Worm (Caenorhabditis elegans) whole organism, early embryonic: ENCODE results near the gene C25H3.10.

ENCODE experiments used
- B0310.2 ChIP-seq: sonication (generic microtip); optimal IDR thresholded peaks from 2 replicates; lab custom pipeline; 2016; ENCODE audit warnings: mild to moderate bottlenecking, missing genetic modification characterization, missing compliant biosample characterization
- F13C5.2 ChIP-seq: sonication (generic microtip); optimal IDR thresholded peaks from 2 replicates; lab custom pipeline; 2017; ENCODE audit warnings: mild to moderate bottlenecking, missing genetic modification characterization, inconsistent platforms, missing compliant biosample characterization
- aly-1 ChIP-seq: sonication (generic microtip); optimal IDR thresholded peaks from 2 replicates; lab custom pipeline; 2016; ENCODE audit warnings: missing genetic modification characterization, missing compliant biosample characterization
- ama-1 ChIP-seq: fragments of 150-350 bp; optimal IDR thresholded peaks from 2 replicates; lab custom pipeline; 2014
- ceh-13 ChIP-seq: fragments of 200-800 bp; sonication (Bioruptor generic); optimal IDR thresholded peaks from 2 replicates; lab custom pipeline; 2018; ENCODE audit warnings: mild to moderate bottlenecking, missing genetic modification characterization, missing compliant biosample characterization
- ceh-36 ChIP-seq: sonication (generic microtip); optimal IDR thresholded peaks from 2 replicates; lab custom pipeline; 2016; ENCODE audit warnings: missing genetic modification characterization, inconsistent platforms, missing compliant biosample characterization
- ets-7 ChIP-seq: sonication (generic microtip); optimal IDR thresholded peaks from 2 replicates; lab custom pipeline; 2016; ENCODE audit warnings: missing genotype, missing genetic modification characterization, missing compliant biosample characterization
- flt-1 ChIP-seq: fragments of 200-800 bp; sonication (Bioruptor generic); IDR thresholded peaks from 2 replicates; pipeline ENCODE4 v1.3.6; 2022; ENCODE audit warnings: missing genetic modification characterization, missing compliant biosample characterization
- hmbx-1 ChIP-seq: sonication (generic microtip); optimal IDR thresholded peaks from 2 replicates; lab custom pipeline; 2016; ENCODE audit warnings: mild to moderate bottlenecking, missing genetic modification characterization, missing compliant biosample characterization
- hmg-4 ChIP-seq: fragments of 200-800 bp; sonication (Bioruptor generic); optimal IDR thresholded peaks from 2 replicates; lab custom pipeline; 2018; ENCODE audit warnings: mild to moderate bottlenecking, missing genetic modification characterization, missing compliant biosample characterization
- hnd-1 ChIP-seq: sonication (generic microtip); optimal IDR thresholded peaks from 2 replicates; lab custom pipeline; 2016; ENCODE audit warnings: missing genetic modification characterization, missing compliant biosample characterization
- pes-1 ChIP-seq: fragments of 200-800 bp; sonication (Bioruptor generic); IDR thresholded peaks from 2 replicates; pipeline ENCODE4 v1.3.6; 2022; ENCODE audit warnings: missing genetic modification reagents, missing genetic modification characterization, missing compliant biosample characterization
- scrt-1 ChIP-seq: fragments of 200-800 bp; sonication (Bioruptor generic); IDR thresholded peaks from 2 replicates; pipeline ENCODE4 v1.3.6; 2022; ENCODE audit warnings: missing genetic modification characterization, missing compliant biosample characterization
- sea-1 ChIP-seq: fragments of 200-800 bp; sonication (Bioruptor generic); conservative IDR thresholded peaks from 2 replicates; pipeline ENCODE4 v1.3.6; 2022; ENCODE audit warnings: missing genetic modification characterization, missing compliant biosample characterization
- tbx-11 ChIP-seq: fragments of 200-800 bp; sonication (Bioruptor generic); IDR thresholded peaks from 2 replicates; pipeline ENCODE4 v1.3.6; 2022; ENCODE audit warnings: missing genetic modification characterization, missing compliant biosample characterization
- tbx-37 ChIP-seq: fragments of 200-800 bp; sonication (Bioruptor generic); conservative IDR thresholded peaks from 2 replicates; pipeline ENCODE4 v1.3.6; 2022; ENCODE audit warnings: missing genetic modification reagents, missing genetic modification characterization, missing compliant biosample characterization
- tra-4 ChIP-seq: sonication (generic microtip); optimal IDR thresholded peaks from 2 replicates; lab custom pipeline; 2017; ENCODE audit warnings: missing genetic modification characterization, missing compliant biosample characterization

C25H3.10 gene

DNA sequence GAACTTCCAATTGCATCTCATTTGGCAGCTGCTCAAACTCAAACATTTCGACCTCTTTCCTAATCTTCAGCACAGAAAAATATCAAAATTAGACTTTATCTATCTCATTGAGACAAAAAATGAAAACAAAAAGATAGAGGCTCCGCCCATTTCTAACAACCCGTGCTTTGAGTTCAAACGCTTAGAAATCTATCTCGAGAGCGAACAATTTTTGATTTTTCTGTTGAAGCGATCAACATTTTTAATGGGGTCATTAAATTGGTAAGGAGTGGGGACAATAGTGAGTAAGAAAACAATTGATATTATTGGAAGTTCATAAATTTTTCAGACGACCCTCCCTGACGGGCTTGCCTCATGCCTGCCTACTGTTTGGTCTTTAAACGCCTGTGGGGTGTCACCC lies at the start of gene C25H3.10, which contains the start of gene C25H3.1:
Gene C25H3.10, minus strand, starts transcription at position 101 of the 400 bp plus-strand sequence.
Gene C25H3.1, plus strand, starts transcription at position 203 of the 400 bp plus-strand sequence.
- TF ChIP-seq ceh-13 (GFP tag; lab: Kevin White, UChicago) = no peak
- no peak for TF ChIP-seq B0310.2 (tag; lab: Kevin White, UChicago)
- no peak for TF ChIP-seq hnd-1 (tag; lab: Kevin White, UChicago)
- no peak for TF ChIP-seq tbx-37 (GFP tag; lab: Robert Waterston, UW)
- TF ChIP-seq aly-1 = no peak
- no peak for TF ChIP-seq pes-1 (GFP tag; lab: Robert Waterston, UW)
- TF ChIP-seq ets-7 (tag; lab: Kevin White, UChicago) = no peak
- no peak for TF ChIP-seq F13C5.2
- TF ChIP-seq scrt-1 (GFP tag; lab: Robert Waterston, UW) = no peak
- no peak for TF ChIP-seq hmg-4
- no peak for TF ChIP-seq sea-1 (GFP tag; lab: Robert Waterston, UW)
- no peak for TF ChIP-seq flt-1 (GFP tag; lab: Robert Waterston, UW)
- no peak for TF ChIP-seq hmbx-1 (tag; lab: Kevin White, UChicago)
- no peak for TF ChIP-seq tra-4 (tag; lab: Kevin White, UChicago)
- no peak for TF ChIP-seq ama-1 (lab: Kevin White, UChicago)

DNA sequence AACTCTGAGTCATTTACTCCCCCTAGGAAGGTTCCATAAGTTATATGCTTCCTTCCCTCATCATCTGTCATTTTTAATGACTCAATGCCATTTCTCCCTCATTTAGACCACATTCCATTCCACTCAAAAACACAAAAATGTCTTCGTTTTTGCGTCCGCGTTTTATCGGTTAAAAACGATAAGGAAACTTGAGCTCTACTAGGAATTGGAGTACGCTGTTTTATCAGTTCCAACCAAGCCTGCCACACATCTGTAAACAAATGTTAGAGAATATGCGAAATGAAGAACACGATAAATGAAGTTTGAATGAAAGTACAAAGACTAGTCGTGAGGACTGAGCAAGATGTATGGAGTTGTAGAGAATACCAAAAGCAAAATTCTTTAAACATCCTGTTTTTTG lies 49.6 kb upstream of the C25H3.10 start:
- TF ChIP-seq hnd-1 (tag; lab: Kevin White, UChicago) (no peak), ceh-13 (GFP tag; lab: Kevin White, UChicago) (no peak), hmg-4 (no peak), hmbx-1 (tag; lab: Kevin White, UChicago) (no peak), flt-1 (GFP tag; lab: Robert Waterston, UW) (no peak), tra-4 (tag; lab: Kevin White, UChicago) (no peak), F13C5.2 (no peak), ceh-36 (tag; lab: Kevin White, UChicago) (no peak), ama-1 (lab: Kevin White, UChicago) (no peak), B0310.2 (tag; lab: Kevin White, UChicago) (no peak), scrt-1 (GFP tag; lab: Robert Waterston, UW) (no peak), tbx-37 (GFP tag; lab: Robert Waterston, UW) (no peak), tbx-11 (GFP tag; lab: Robert Waterston, UW) (no peak), aly-1 (no peak), sea-1 (GFP tag; lab: Robert Waterston, UW) (no peak), pes-1 (GFP tag; lab: Robert Waterston, UW) (no peak)

DNA sequence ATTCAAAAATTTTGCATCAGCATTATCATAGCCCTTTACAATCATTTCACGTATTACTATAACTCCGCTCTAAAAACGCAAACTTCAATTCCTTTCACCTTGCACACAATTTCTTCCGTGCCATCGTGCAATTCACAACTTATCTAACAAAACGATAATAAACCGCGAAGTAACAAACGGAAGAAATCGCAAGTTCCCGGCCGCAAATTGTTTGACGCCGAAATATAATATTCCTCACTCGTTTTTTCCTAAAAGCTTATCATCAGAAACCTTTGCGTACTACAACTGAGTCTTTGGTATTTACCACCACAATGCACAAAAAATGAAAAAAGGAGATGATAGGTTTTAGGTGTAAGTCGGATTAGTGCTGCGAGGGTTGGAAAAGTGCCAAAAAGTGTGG lies 48.5 kb upstream of the C25H3.10 start:
- TF ChIP-seq B0310.2 (tag; lab: Kevin White, UChicago) = no peak
- no peak for TF ChIP-seq flt-1 (GFP tag; lab: Robert Waterston, UW)
- no peak for TF ChIP-seq ets-7 (tag; lab: Kevin White, UChicago)
- no peak for TF ChIP-seq sea-1 (GFP tag; lab: Robert Waterston, UW)
- no peak for TF ChIP-seq hmbx-1 (tag; lab: Kevin White, UChicago)
- TF ChIP-seq tbx-11 (GFP tag; lab: Robert Waterston, UW) = no peak
- TF ChIP-seq hmg-4 = no peak
- no peak for TF ChIP-seq hnd-1 (tag; lab: Kevin White, UChicago)
- TF ChIP-seq ceh-13 (GFP tag; lab: Kevin White, UChicago) = no peak
- TF ChIP-seq tra-4 (tag; lab: Kevin White, UChicago) = no peak
- no peak for TF ChIP-seq pes-1 (GFP tag; lab: Robert Waterston, UW)
- TF ChIP-seq scrt-1 (GFP tag; lab: Robert Waterston, UW) = no peak
- TF ChIP-seq aly-1 = no peak
- TF ChIP-seq ceh-36 (tag; lab: Kevin White, UChicago) = no peak
- no peak for TF ChIP-seq tbx-37 (GFP tag; lab: Robert Waterston, UW)
- TF ChIP-seq F13C5.2 = no peak
- TF ChIP-seq ama-1 (lab: Kevin White, UChicago) = no peak

DNA sequence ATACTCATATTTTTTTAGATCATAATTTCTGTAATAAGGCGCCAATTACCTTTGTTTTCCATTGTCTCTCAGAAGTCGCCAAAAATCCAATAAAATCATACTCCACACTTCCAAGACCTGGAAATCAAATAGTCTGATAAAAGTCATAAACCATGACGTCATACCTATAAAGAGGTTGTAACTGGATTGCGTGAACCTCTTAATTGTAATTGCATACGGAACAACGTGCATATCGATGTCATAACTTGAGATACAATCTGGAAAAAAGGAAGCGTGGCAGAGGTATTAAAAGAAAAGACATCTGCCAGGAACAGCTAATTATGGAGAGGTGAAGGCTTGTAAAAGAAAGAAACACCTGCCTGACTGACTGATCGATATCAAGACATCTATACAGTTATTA lies 46.3 kb upstream of the C25H3.10 start, which contains the start of gene F10C1.9:
Gene F10C1.9, minus strand, starts transcription at position 197 of the 400 bp plus-strand sequence.
- TF ChIP-seq hnd-1 (tag; lab: Kevin White, UChicago) (no peak), ceh-13 (GFP tag; lab: Kevin White, UChicago) (no peak), F13C5.2 (no peak), ets-7 (tag; lab: Kevin White, UChicago) (no peak), tbx-11 (GFP tag; lab: Robert Waterston, UW) (no peak), hmbx-1 (tag; lab: Kevin White, UChicago) (no peak), ceh-36 (tag; lab: Kevin White, UChicago) (no peak), tbx-37 (GFP tag; lab: Robert Waterston, UW) (no peak), hmg-4 (no peak), scrt-1 (GFP tag; lab: Robert Waterston, UW) (no peak), aly-1 (no peak), ama-1 (lab: Kevin White, UChicago) (no peak), sea-1 (GFP tag; lab: Robert Waterston, UW) (no peak), pes-1 (GFP tag; lab: Robert Waterston, UW) (no peak), B0310.2 (tag; lab: Kevin White, UChicago) (no peak), flt-1 (GFP tag; lab: Robert Waterston, UW) (no peak), tra-4 (tag; lab: Kevin White, UChicago) (no peak)

DNA sequence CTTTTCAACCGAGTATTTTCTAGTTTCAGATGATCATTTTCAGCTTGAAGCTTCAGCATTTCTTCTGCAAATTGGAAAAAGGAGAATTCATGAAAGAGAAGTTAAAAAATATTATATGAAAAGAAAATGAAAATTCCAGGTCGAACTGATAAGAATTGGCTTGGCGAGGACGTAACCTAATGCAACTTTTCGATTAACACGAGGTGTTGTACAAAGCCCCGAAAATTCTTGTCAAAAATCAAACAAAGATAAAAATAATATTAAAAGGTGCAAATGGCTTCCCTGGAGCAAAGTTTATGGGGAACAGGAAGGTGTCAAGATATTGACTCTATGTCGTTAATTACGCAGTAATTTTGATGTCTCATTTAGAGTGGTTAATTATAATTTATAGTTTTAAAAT lies 45.6 kb upstream of the C25H3.10 start:
- no peak for TF ChIP-seq tra-4 (tag; lab: Kevin White, UChicago)
- no peak for TF ChIP-seq F13C5.2
- TF ChIP-seq hnd-1 (tag; lab: Kevin White, UChicago) = no peak
- no peak for TF ChIP-seq tbx-11 (GFP tag; lab: Robert Waterston, UW)
- TF ChIP-seq B0310.2 (tag; lab: Kevin White, UChicago) = no peak
- TF ChIP-seq hmbx-1 (tag; lab: Kevin White, UChicago) = no peak
- TF ChIP-seq ceh-36 (tag; lab: Kevin White, UChicago) = no peak
- no peak for TF ChIP-seq tbx-37 (GFP tag; lab: Robert Waterston, UW)
- no peak for TF ChIP-seq ama-1 (lab: Kevin White, UChicago)

DNA sequence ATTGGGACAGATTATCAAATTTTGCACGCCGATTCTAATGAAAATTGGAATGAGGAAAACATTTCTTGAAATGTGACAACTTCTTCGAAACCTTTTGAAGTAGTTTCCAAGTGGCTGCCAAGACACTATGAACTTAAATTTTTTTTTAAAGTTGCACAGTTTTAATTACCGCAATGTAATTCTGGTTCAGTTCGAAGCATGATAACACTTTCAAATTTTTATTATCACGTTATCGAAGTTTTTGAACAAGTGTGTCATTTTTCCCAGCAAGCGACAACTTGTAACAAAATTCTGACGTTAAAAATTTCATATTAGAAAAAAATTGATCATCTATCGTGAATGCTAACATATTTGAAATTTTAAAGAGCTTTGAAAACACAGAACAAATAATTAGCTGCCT lies 44.0 kb upstream of the C25H3.10 start:
- TF ChIP-seq B0310.2 (tag; lab: Kevin White, UChicago) = no peak
- TF ChIP-seq scrt-1 (GFP tag; lab: Robert Waterston, UW) = no peak

DNA sequence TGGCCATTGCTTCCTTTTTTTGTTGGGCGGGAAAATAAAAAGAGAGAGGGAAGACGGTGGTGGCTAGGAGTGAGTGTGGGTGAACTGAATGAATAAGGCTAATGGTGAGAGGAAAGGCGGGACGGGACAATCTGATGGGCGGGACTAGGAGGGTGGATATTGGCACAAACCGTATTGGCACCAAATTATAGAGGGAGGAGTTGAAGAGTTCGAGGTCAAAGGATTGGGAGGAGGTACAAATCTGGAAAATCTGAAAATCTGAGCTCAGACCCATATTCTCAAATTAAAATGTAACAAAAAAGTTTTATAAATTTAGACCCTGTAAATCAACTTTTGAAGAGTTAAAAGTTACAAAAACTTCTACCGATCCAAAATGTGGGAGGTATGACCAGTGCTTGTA lies 40.0 kb upstream of the C25H3.10 start, which contains the start of gene hlh-14:
Gene hlh-14, minus strand, starts transcription at position 101 of the 400 bp plus-strand sequence.
- TF ChIP-seq scrt-1 (GFP tag; lab: Robert Waterston, UW) (no peak; the same call in 1 of the 2 replicates), pes-1 (GFP tag; lab: Robert Waterston, UW) (no peak), hnd-1 (tag; lab: Kevin White, UChicago) (no peak), tra-4 (tag; lab: Kevin White, UChicago) (no peak), tbx-11 (GFP tag; lab: Robert Waterston, UW) (no peak), tbx-37 (GFP tag; lab: Robert Waterston, UW) (no peak), sea-1 (GFP tag; lab: Robert Waterston, UW) (no peak), F13C5.2 (no peak), hmbx-1 (tag; lab: Kevin White, UChicago) (no peak), ama-1 (lab: Kevin White, UChicago) (no peak), B0310.2 (tag; lab: Kevin White, UChicago) (no peak)
